Fruit fly (Drosophila melanogaster) whole organism, pupa: ENCODE data around the gene CG33978.

Experiments used
- CG12605 ChIP-seq: fragments of 200-800 bp; sonication (Bioruptor generic); IDR thresholded peaks from 2 replicates; pipeline ENCODE4 v1.3.6; 2022; ENCODE audit warnings: missing biosample characterization, missing genetic modification characterization
- CG15710 ChIP-seq: fragments of 200-800 bp; sonication (Bioruptor generic); optimal IDR thresholded peaks from 2 replicates; lab custom pipeline; 2018; ENCODE audit warnings: missing biosample characterization, mild to moderate bottlenecking, missing genetic modification characterization, moderate library complexity
- CG17806 ChIP-seq: fragments of 200-800 bp; sonication (Bioruptor generic); optimal IDR thresholded peaks from 2 replicates; lab custom pipeline; 2018; ENCODE audit warnings: missing biosample characterization, mild to moderate bottlenecking, missing genetic modification characterization, moderate library complexity
- CG32121 ChIP-seq: fragments of 200-800 bp; sonication (Bioruptor generic); IDR thresholded peaks from 2 replicates; pipeline ENCODE4 v1.3.6; 2022; ENCODE audit warnings: missing biosample characterization, missing genetic modification characterization
- CG34367 ChIP-seq: fragments of 200-800 bp; sonication (Bioruptor generic); optimal IDR thresholded peaks from 2 replicates; lab custom pipeline; 2018; ENCODE audit warnings: missing biosample characterization, mild to moderate bottlenecking, missing genetic modification characterization
- CG8301 ChIP-seq: fragments of 200-800 bp; sonication (Bioruptor generic); optimal IDR thresholded peaks from 2 replicates; lab custom pipeline; 2018; ENCODE audit warnings: missing biosample characterization, mild to moderate bottlenecking, missing genetic modification characterization
- CG9948 ChIP-seq: fragments of 200-800 bp; sonication (Bioruptor generic); optimal IDR thresholded peaks from 2 replicates; lab custom pipeline; 2018; ENCODE audit warnings: missing biosample characterization, mild to moderate bottlenecking, missing genetic modification characterization, moderate library complexity
- D1 ChIP-seq: fragments of 200-800 bp; sonication (Bioruptor generic); optimal IDR thresholded peaks from 2 replicates; lab custom pipeline; 2018; ENCODE audit warnings: missing biosample characterization, mild to moderate bottlenecking, missing genetic modification characterization, moderate library complexity
- EcR ChIP-seq: fragments of 200-800 bp; sonication (Bioruptor generic); optimal IDR thresholded peaks from 3 replicates; lab custom pipeline; 2019; ENCODE audit warnings: missing biosample characterization, missing genetic modification characterization, mild to moderate bottlenecking, moderate library complexity, missing genetic modification reagents
- Ets98B ChIP-seq: fragments of 200-800 bp; sonication (Bioruptor generic); IDR thresholded peaks from 2 replicates; pipeline ENCODE4 v1.3.6; 2022; ENCODE audit warnings: missing biosample characterization, missing genetic modification characterization
- Pif1A ChIP-seq: fragments of 200-800 bp; sonication (Bioruptor generic); optimal IDR thresholded peaks from 3 replicates; lab custom pipeline; 2016; ENCODE audit warnings: missing biosample characterization, missing genetic modification characterization
- Pif1B ChIP-seq: fragments of 200-800 bp; sonication (Bioruptor generic); optimal IDR thresholded peaks from 3 replicates; lab custom pipeline; 2016; ENCODE audit warnings: missing biosample characterization, missing genetic modification characterization
- fd96Ca ChIP-seq: fragments of 200-800 bp; sonication (Bioruptor generic); IDR thresholded peaks from 3 replicates; pipeline ENCODE4 v1.3.6; 2022; ENCODE audit warnings: missing biosample characterization, missing genetic modification characterization
- rn ChIP-seq: fragments of 200-800 bp; sonication (Bioruptor generic); IDR thresholded peaks from 2 replicates; pipeline ENCODE4 v1.3.6; 2022; ENCODE audit warnings: missing biosample characterization, missing genetic modification characterization

DNA sequence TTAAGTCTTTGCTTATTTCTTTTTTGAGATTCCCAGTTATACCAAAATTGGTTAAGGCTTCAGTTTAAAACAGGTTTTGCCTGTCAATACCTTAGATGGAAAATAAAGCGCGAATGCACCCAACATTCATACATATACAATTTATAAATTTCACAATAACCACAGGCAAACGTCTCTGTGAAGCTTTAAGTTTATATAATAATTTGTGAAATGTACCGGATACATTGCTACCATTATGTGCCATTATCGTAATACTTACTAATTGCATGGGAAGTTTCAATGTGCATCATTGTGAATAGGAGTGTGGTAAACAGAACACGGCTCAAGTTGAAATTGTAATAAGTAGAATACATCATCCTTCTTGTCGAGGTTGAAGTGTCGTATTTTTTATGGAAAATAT, 913 bp downstream of the CG33978 start:
- TF ChIP-seq fd96Ca = no peak
- no peak for TF ChIP-seq CG32121 (GFP tag; lab: Robert Waterston, UW)
- TF ChIP-seq CG34367 (tag; lab: Kevin White, UChicago) = no peak
- TF ChIP-seq CG17806 (tag; lab: Kevin White, UChicago) = no peak
- TF ChIP-seq Ets98B (GFP tag; lab: Robert Waterston, UW) = no peak
- TF ChIP-seq D1 (tag; lab: Kevin White, UChicago) = no peak
- no peak for TF ChIP-seq EcR (GFP tag; lab: Kevin White, UChicago)
- TF ChIP-seq rn (GFP tag; lab: Robert Waterston, UW) = no peak
- no peak for TF ChIP-seq Pif1B (GFP tag; lab: Kevin White, UChicago)
- TF ChIP-seq Pif1A (GFP tag; lab: Kevin White, UChicago) = no peak
- no peak for TF ChIP-seq CG12605 (GFP tag; lab: Robert Waterston, UW)
- no peak for TF ChIP-seq CG8301 (tag; lab: Kevin White, UChicago)
- TF ChIP-seq CG15710 (tag; lab: Kevin White, UChicago) = no peak
- no peak for TF ChIP-seq CG9948 (tag; lab: Kevin White, UChicago)
